Fruit fly (Drosophila melanogaster) whole organism, embryonic: ENCODE measurements around the gene RpS28b.
A peak's percentile ranks its signal among the peaks of the same experiment; 100 is the strongest.

ENCODE experiments used
- Ada2b ChIP-seq: fragments of 200-800 bp; sonication (Bioruptor generic); IDR thresholded peaks from 2 replicates; pipeline ENCODE4 v1.3.6; 2022; ENCODE audit warnings: missing biosample characterization, missing genetic modification characterization
- Adf1 ChIP-seq: fragments of 200-800 bp; sonication (Bioruptor generic); IDR thresholded peaks from 2 replicates; pipeline ENCODE4 v1.3.6; 2022; ENCODE audit warnings: missing biosample characterization, missing genetic modification characterization
- Awh ChIP-seq: fragments of 200-800 bp; sonication (Bioruptor generic); IDR thresholded peaks from 2 replicates; pipeline ENCODE4, ENCODE4 v1.3.6; 2022; ENCODE audit warnings: missing biosample characterization, missing genetic modification characterization
- CG10462 ChIP-seq: fragments of 200-800 bp; sonication (Bioruptor generic); optimal IDR thresholded peaks from 2 replicates; lab custom pipeline; 2016; ENCODE audit warnings: missing biosample characterization, missing genetic modification characterization
- CG11085 ChIP-seq: fragments of 200-800 bp; sonication (Bioruptor generic); IDR thresholded peaks from 2 replicates; pipeline ENCODE4 v1.3.6; 2022; ENCODE audit warnings: missing biosample characterization, missing genetic modification characterization
- CG11456 ChIP-seq: fragments of 200-800 bp; sonication (Bioruptor generic); IDR thresholded peaks from 3 replicates; pipeline ENCODE4 v1.3.6; 2022; ENCODE audit warnings: missing biosample characterization, missing genetic modification characterization
- CG11504 ChIP-seq: fragments of 200-800 bp; sonication (Bioruptor generic); optimal IDR thresholded peaks from 3 replicates; lab custom pipeline; 2019; ENCODE audit warnings: missing biosample characterization, mild to moderate bottlenecking, missing genetic modification characterization, moderate library complexity
- CG12219 ChIP-seq: fragments of 200-800 bp; sonication (Bioruptor generic); optimal IDR thresholded peaks from 3 replicates; lab custom pipeline; 2018; ENCODE audit warnings: missing biosample characterization, mild to moderate bottlenecking, missing genetic modification characterization
- CG12391 ChIP-seq: fragments of 200-800 bp; sonication (Bioruptor generic); optimal IDR thresholded peaks from 3 replicates; lab custom pipeline; 2018; ENCODE audit warnings: missing biosample characterization, mild to moderate bottlenecking, missing genetic modification characterization, moderate library complexity
- CG12942 ChIP-seq: fragments of 200-800 bp; sonication (Bioruptor generic); optimal IDR thresholded peaks from 3 replicates; lab custom pipeline; 2016; ENCODE audit warnings: missing biosample characterization, missing genetic modification characterization
- CG15514 ChIP-seq: fragments of 200-800 bp; sonication (Bioruptor generic); optimal IDR thresholded peaks from 3 replicates; lab custom pipeline; 2017; ENCODE audit warnings: missing biosample characterization, missing genetic modification characterization, mild to moderate bottlenecking, moderate library complexity, missing genetic modification reagents
- CG17359 ChIP-seq: fragments of 200-800 bp; sonication (Bioruptor generic); optimal IDR thresholded peaks from 3 replicates; lab custom pipeline; 2018; ENCODE audit warnings: missing biosample characterization, mild to moderate bottlenecking, missing genetic modification characterization, moderate library complexity
- CG17361 ChIP-seq: fragments of 200-800 bp; sonication (Bioruptor generic); IDR thresholded peaks from 3 replicates; pipeline ENCODE4 v1.3.6; 2022; ENCODE audit warnings: missing biosample characterization, missing genetic modification characterization
- CG17568 ChIP-seq: fragments of 200-800 bp; sonication (Bioruptor generic); optimal IDR thresholded peaks from 2 replicates; lab custom pipeline; 2018; ENCODE audit warnings: missing biosample characterization, mild to moderate bottlenecking, missing genetic modification characterization, moderate library complexity
- CG17802 ChIP-seq: fragments of 200-800 bp; sonication (Bioruptor generic); optimal IDR thresholded peaks from 2 replicates; lab custom pipeline; 2018; ENCODE audit warnings: missing biosample characterization, mild to moderate bottlenecking, missing genetic modification characterization, moderate library complexity
- CG2129 ChIP-seq: fragments of 200-800 bp; sonication (Bioruptor generic); IDR thresholded peaks from 2 replicates; pipeline ENCODE4 v1.3.6; 2022; ENCODE audit warnings: missing biosample characterization, missing genetic modification characterization; ENCODE audit not compliant: partially characterized antibody
- CG34422 ChIP-seq: fragments of 200-800 bp; sonication (Bioruptor generic); IDR thresholded peaks from 3 replicates; pipeline ENCODE4 v1.3.6; 2022; ENCODE audit warnings: missing biosample characterization, missing genetic modification characterization
- CG4424 ChIP-seq: fragments of 200-800 bp; sonication (Bioruptor generic); optimal IDR thresholded peaks from 3 replicates; lab custom pipeline; 2016; ENCODE audit warnings: missing biosample characterization, missing genetic modification characterization
- CG5953 ChIP-seq: fragments of 200-800 bp; sonication (Bioruptor generic); IDR thresholded peaks from 2 replicates; pipeline ENCODE4 v1.3.6; 2022; ENCODE audit warnings: missing biosample characterization, missing genetic modification characterization
- CG6791 ChIP-seq: fragments of 200-800 bp; sonication (Bioruptor generic); IDR thresholded peaks from 3 replicates; pipeline ENCODE4 v1.3.6; 2022; ENCODE audit warnings: missing biosample characterization, missing genetic modification characterization; ENCODE audit not compliant: partially characterized antibody
- Elba2 ChIP-seq: fragments of 200-800 bp; sonication (Bioruptor generic); optimal IDR thresholded peaks from 3 replicates; lab custom pipeline; 2016; ENCODE audit warnings: missing biosample characterization, missing genetic modification characterization
- HLHmδ ChIP-seq: fragments of 200-800 bp; sonication (Bioruptor generic); optimal IDR thresholded peaks from 2 replicates; lab custom pipeline; 2018; ENCODE audit warnings: missing biosample characterization, mild to moderate bottlenecking, missing genetic modification characterization, moderate library complexity
- Hr3 ChIP-seq: fragments of 200-800 bp; sonication (Bioruptor generic); optimal IDR thresholded peaks from 3 replicates; lab custom pipeline; 2016; ENCODE audit warnings: missing biosample characterization, missing genetic modification characterization
- Rfx ChIP-seq: fragments of 200-800 bp; sonication (Bioruptor generic); IDR thresholded peaks from 2 replicates; pipeline ENCODE4 v1.3.6; 2022; ENCODE audit warnings: missing biosample characterization, missing genetic modification characterization
- Sox100B ChIP-seq: fragments of 200-800 bp; sonication (Bioruptor generic); optimal IDR thresholded peaks from 3 replicates; lab custom pipeline; 2018; ENCODE audit warnings: missing biosample characterization, mild to moderate bottlenecking, missing genetic modification characterization
- Vsx1 ChIP-seq: fragments of 200-800 bp; sonication (Bioruptor generic); optimal IDR thresholded peaks from 2 replicates; lab custom pipeline; 2017; ENCODE audit warnings: missing biosample characterization, mild to moderate bottlenecking, missing genetic modification characterization, missing genetic modification reagents
- Xbp1 ChIP-seq: fragments of 200-800 bp; sonication (Bioruptor generic); optimal IDR thresholded peaks from 3 replicates; lab custom pipeline; 2016; ENCODE audit warnings: missing biosample characterization, mild to moderate bottlenecking, missing genetic modification characterization
- az2 ChIP-seq: fragments of 200-800 bp; sonication (Bioruptor generic); optimal IDR thresholded peaks from 3 replicates; lab custom pipeline; 2016; ENCODE audit warnings: missing biosample characterization, missing genetic modification characterization
- bcd ChIP-seq: fragments of 200-800 bp; sonication (Bioruptor generic); optimal IDR thresholded peaks from 2 replicates; lab custom pipeline; 2017; ENCODE audit warnings: missing biosample characterization, mild to moderate bottlenecking, missing genetic modification characterization
- caup ChIP-seq: fragments of 200-800 bp; sonication (Bioruptor generic); optimal IDR thresholded peaks from 3 replicates; lab custom pipeline; 2017; ENCODE audit warnings: missing biosample characterization, mild to moderate bottlenecking, missing genetic modification characterization, moderate library complexity; ENCODE audit not compliant: severe bottlenecking
- dm ChIP-seq: fragments of 200-800 bp; sonication (Bioruptor generic); optimal IDR thresholded peaks from 3 replicates; lab custom pipeline; 2016; ENCODE audit warnings: missing biosample characterization, missing genetic modification characterization
- fu2 ChIP-seq: fragments of 200-800 bp; sonication (Bioruptor generic); optimal IDR thresholded peaks from 2 replicates; lab custom pipeline; 2016; ENCODE audit warnings: missing biosample characterization, missing genetic modification characterization
- grn ChIP-seq: fragments of 200-800 bp; sonication (Bioruptor generic); optimal IDR thresholded peaks from 3 replicates; lab custom pipeline; 2017; ENCODE audit warnings: missing biosample characterization, missing genetic modification characterization
- inv ChIP-seq: fragments of 200-800 bp; sonication (Bioruptor generic); IDR thresholded peaks from 2 replicates; pipeline ENCODE4 v1.3.6; 2022; ENCODE audit warnings: missing biosample characterization, missing genetic modification characterization; ENCODE audit not compliant: partially characterized antibody
- jing ChIP-seq: fragments of 200-800 bp; sonication (Bioruptor generic); optimal IDR thresholded peaks from 2 replicates; lab custom pipeline; 2018; ENCODE audit warnings: missing biosample characterization, mild to moderate bottlenecking, missing genetic modification characterization
- kah ChIP-seq: fragments of 200-800 bp; sonication (Bioruptor generic); optimal IDR thresholded peaks from 2 replicates; lab custom pipeline; 2018; ENCODE audit warnings: missing biosample characterization, mild to moderate bottlenecking, missing genetic modification characterization
- klu ChIP-seq: fragments of 200-800 bp; sonication (Bioruptor generic); IDR thresholded peaks from 2 replicates; pipeline ENCODE4 v1.3.6; 2022; ENCODE audit warnings: missing biosample characterization, missing genetic modification characterization
- knrl ChIP-seq: fragments of 200-800 bp; sonication (Bioruptor generic); IDR thresholded peaks from 3 replicates; pipeline ENCODE4 v1.3.6; 2022; ENCODE audit warnings: missing biosample characterization, missing genetic modification characterization; ENCODE audit not compliant: partially characterized antibody
- maf-S ChIP-seq: fragments of 200-800 bp; sonication (Bioruptor generic); optimal IDR thresholded peaks from 2 replicates; lab custom pipeline; 2016; ENCODE audit warnings: missing biosample characterization, missing genetic modification characterization
- mam ChIP-seq: fragments of 200-800 bp; sonication (Bioruptor generic); optimal IDR thresholded peaks from 3 replicates; lab custom pipeline; 2016; ENCODE audit warnings: missing biosample characterization, missing genetic modification characterization
- nerfin-2 ChIP-seq: fragments of 200-800 bp; sonication (Bioruptor generic); IDR thresholded peaks from 2 replicates; pipeline ENCODE4 v1.3.6; 2022; ENCODE audit warnings: missing biosample characterization, missing genetic modification characterization; ENCODE audit not compliant: partially characterized antibody
- nmo ChIP-seq: fragments of 200-800 bp; sonication (Bioruptor generic); optimal IDR thresholded peaks from 2 replicates; lab custom pipeline; 2018; ENCODE audit warnings: missing biosample characterization, mild to moderate bottlenecking, missing genetic modification characterization, moderate library complexity
- peb ChIP-seq: fragments of 200-800 bp; sonication (Bioruptor generic); IDR thresholded peaks from 2 replicates; pipeline ENCODE4 v1.3.6; 2022; ENCODE audit warnings: missing biosample characterization, missing genetic modification characterization
- ranshi ChIP-seq: fragments of 200-800 bp; sonication (Bioruptor generic); IDR thresholded peaks from 2 replicates; pipeline ENCODE4 v1.3.6; 2022; ENCODE audit warnings: missing biosample characterization, missing genetic modification characterization
- shn ChIP-seq: fragments of 200-800 bp; sonication (Bioruptor generic); optimal IDR thresholded peaks from 3 replicates; lab custom pipeline; 2016; ENCODE audit warnings: missing biosample characterization, missing genetic modification characterization
- stc ChIP-seq: fragments of 200-800 bp; sonication (Bioruptor generic); IDR thresholded peaks from 2 replicates; pipeline ENCODE4 v1.3.6; 2022; ENCODE audit warnings: missing biosample characterization, missing genetic modification characterization
- tin ChIP-seq: fragments of 200-800 bp; sonication (Bioruptor generic); optimal IDR thresholded peaks from 3 replicates; lab custom pipeline; 2016; ENCODE audit warnings: missing biosample characterization, missing genetic modification characterization
- vfl ChIP-seq: fragments of 200-800 bp; sonication (Bioruptor generic); optimal IDR thresholded peaks from 2 replicates; lab custom pipeline; 2016; ENCODE audit warnings: missing biosample characterization, missing genetic modification characterization
- zf30C ChIP-seq: fragments of 200-800 bp; sonication (Bioruptor generic); optimal IDR thresholded peaks from 3 replicates; lab custom pipeline; 2018; ENCODE audit warnings: missing biosample characterization, mild to moderate bottlenecking, missing genetic modification characterization

Gene RpS28b

dm6 chrX:9578696-9579509 lies 24.5 kb downstream of the RpS28b start (continued):
- TF ChIP-seq CG11085 (peak; percentile 97), CG12219 (GFP tag; lab: Kevin White, UChicago) (peak; percentile 97), mam (GFP tag; lab: Kevin White, UChicago) (peak; percentile 99), Elba2 (GFP tag; lab: Kevin White, UChicago) (peak; percentile 89), CG11504 (peak; percentile 96), CG11456 (GFP tag; lab: Robert Waterston, UW) (peak; percentile 99), CG12942 (peak; percentile 98), CG34422 (GFP tag; lab: Robert Waterston, UW) (peak; percentile 99), Sox100B (GFP tag; lab: Kevin White, UChicago) (peak; percentile 93), vfl (peak; percentile 98), nmo (peak; percentile 99), CG17359 (peak; percentile 99), CG5953 (GFP tag; lab: Robert Waterston, UW) (peak; percentile 99), inv (GFP tag; lab: Robert Waterston, UW) (no peak), zf30C (GFP tag; lab: Kevin White, UChicago) (no peak), az2 (GFP tag; lab: Kevin White, UChicago) (peak; percentile 99), kah (peak; percentile 90), bcd (GFP tag; lab: Kevin White, UChicago) (peak; percentile 98), Hr3 (peak; percentile 99), Adf1 (peak; percentile 92), dm (GFP tag; lab: Kevin White, UChicago) (peak; percentile 98), Ada2b (peak; percentile 97), jing (GFP tag; lab: Kevin White, UChicago) (peak; percentile 97), tin (peak; percentile 99), CG4424 (peak; percentile 98), Rfx (GFP tag; lab: Robert Waterston, UW) (peak; percentile 99), knrl (GFP tag; lab: Robert Waterston, UW) (no peak), Awh (GFP tag; lab: Robert Waterston, UW) (peak; percentile 99), klu (GFP tag; lab: Robert Waterston, UW) (peak; percentile 96), CG2129 (GFP tag; lab: Robert Waterston, UW) (no peak), CG17568 (peak; percentile 94), CG17802 (peak; percentile 92), caup (GFP tag; lab: Kevin White, UChicago) (peak; percentile 96), nerfin-2 (no peak), stc (GFP tag; lab: Robert Waterston, UW) (peak; percentile 98), Xbp1 (GFP tag; lab: Kevin White, UChicago) (peak; percentile 99), CG15514 (peak; percentile 89), CG10462 (peak; percentile 97), ranshi (GFP tag; lab: Robert Waterston, UW) (peak; percentile 99), CG12391 (tag; lab: Kevin White, UChicago) (peak; percentile 98), Vsx1 (GFP tag; lab: Kevin White, UChicago) (peak; percentile 95), CG17361 (GFP tag; lab: Robert Waterston, UW) (peak; percentile 98), grn (peak; percentile 81), HLHmδ (GFP tag; lab: Kevin White, UChicago) (peak; percentile 25), peb (GFP tag; lab: Robert Waterston, UW) (peak; percentile 98), shn (GFP tag; lab: Kevin White, UChicago) (peak; percentile 98), fu2 (peak; percentile 97), maf-S (GFP tag; lab: Kevin White, UChicago) (peak; percentile 98), CG6791 (GFP tag; lab: Robert Waterston, UW) (no peak)
